Fruit fly (Drosophila melanogaster) whole organism, prepupa: ENCODE data around the gene h-cup.

ENCODE experiments used
- CG11294 ChIP-seq: fragments of 200-800 bp; sonication (Bioruptor generic); IDR thresholded peaks from 2 replicates; pipeline ENCODE4 v1.3.6; 2022; ENCODE audit warnings: missing biosample characterization, missing genetic modification characterization
- CG11762 ChIP-seq: fragments of 200-800 bp; sonication (Bioruptor generic); optimal IDR thresholded peaks from 3 replicates; lab custom pipeline; 2016; ENCODE audit warnings: missing biosample characterization, missing genetic modification characterization; ENCODE audit not compliant: insufficient read depth
- CG15336 ChIP-seq: fragments of 200-800 bp; sonication (Bioruptor generic); IDR thresholded peaks from 2 replicates; pipeline ENCODE4 v1.3.6; 2022; ENCODE audit warnings: missing biosample characterization, missing genetic modification characterization
- CG3032 ChIP-seq: fragments of 200-800 bp; optimal IDR thresholded peaks from 2 replicates; lab custom pipeline; 2019; ENCODE audit warnings: missing biosample characterization, mild to moderate bottlenecking, missing genetic modification characterization, moderate library complexity
- CG32006 ChIP-seq: fragments of 200-800 bp; sonication (Bioruptor generic); optimal IDR thresholded peaks from 3 replicates; lab custom pipeline; 2017; ENCODE audit warnings: missing biosample characterization, mild to moderate bottlenecking, missing genetic modification characterization
- CG4318 ChIP-seq: fragments of 200-800 bp; sonication (Bioruptor generic); optimal IDR thresholded peaks from 3 replicates; lab custom pipeline; 2017; ENCODE audit warnings: missing biosample characterization, mild to moderate bottlenecking, missing genetic modification characterization
- CG6163 ChIP-seq: fragments of 200-800 bp; sonication (Bioruptor generic); IDR thresholded peaks from 3 replicates; pipeline ENCODE4 v1.3.6; 2022; ENCODE audit warnings: missing biosample characterization, missing genetic modification characterization
- CG6276 ChIP-seq: fragments of 200-800 bp; sonication (Bioruptor generic); optimal IDR thresholded peaks from 2 replicates; lab custom pipeline; 2017; ENCODE audit warnings: missing biosample characterization, mild to moderate bottlenecking, missing genetic modification characterization
- CG6792 ChIP-seq: fragments of 200-800 bp; sonication (Bioruptor generic); optimal IDR thresholded peaks from 3 replicates; lab custom pipeline; 2016; ENCODE audit warnings: missing biosample characterization, missing genetic modification characterization
- CG6854 ChIP-seq: fragments of 200-800 bp; sonication (Bioruptor generic); optimal IDR thresholded peaks from 2 replicates; lab custom pipeline; 2017; ENCODE audit warnings: missing biosample characterization, mild to moderate bottlenecking, missing genetic modification characterization
- CG7368 ChIP-seq: fragments of 200-800 bp; sonication (Bioruptor generic); optimal IDR thresholded peaks from 3 replicates; lab custom pipeline; 2016; ENCODE audit warnings: missing biosample characterization, missing genetic modification characterization
- CG9139 ChIP-seq: fragments of 200-800 bp; sonication (Bioruptor generic); optimal IDR thresholded peaks from 3 replicates; lab custom pipeline; 2017; ENCODE audit warnings: missing biosample characterization, mild to moderate bottlenecking, missing genetic modification characterization
- Eip75B ChIP-seq: fragments of 200-800 bp; sonication (Bioruptor generic); optimal IDR thresholded peaks from 3 replicates; lab custom pipeline; 2016; ENCODE audit warnings: missing biosample characterization, missing genetic modification characterization
- Eip78C ChIP-seq: fragments of 200-800 bp; sonication (Bioruptor generic); peaks from one replicate; lab custom pipeline; 2016; ENCODE audit warnings: missing biosample characterization, missing genetic modification characterization
- Eip93F ChIP-seq: fragments of 200-800 bp; sonication (Bioruptor generic); optimal IDR thresholded peaks from 2 replicates; lab custom pipeline; 2016; ENCODE audit warnings: missing biosample characterization, mild to moderate bottlenecking, missing genetic modification characterization
- Ets21C ChIP-seq: fragments of 200-800 bp; sonication (Bioruptor generic); optimal IDR thresholded peaks from 3 replicates; lab custom pipeline; 2016; ENCODE audit warnings: missing biosample characterization, missing genetic modification characterization
- Gug ChIP-seq: fragments of 200-800 bp; sonication (Bioruptor generic); IDR thresholded peaks from 2 replicates; pipeline ENCODE4 v1.3.6; 2022; ENCODE audit warnings: missing biosample characterization, missing genetic modification characterization
- Hr38 ChIP-seq: sonication (Bioruptor generic); optimal IDR thresholded peaks from 2 replicates; lab custom pipeline; 2016; ENCODE audit warnings: missing biosample characterization, missing genetic modification characterization
- Hr4 ChIP-seq: fragments of 200-800 bp; sonication (Bioruptor generic); optimal IDR thresholded peaks from 3 replicates; lab custom pipeline; 2016; ENCODE audit warnings: missing biosample characterization, missing genetic modification characterization
- Lpt ChIP-seq: fragments of 200-800 bp; sonication (Bioruptor generic); optimal IDR thresholded peaks from 3 replicates; lab custom pipeline; 2016; ENCODE audit warnings: missing biosample characterization, missing genetic modification characterization
- Met ChIP-seq: fragments of 200-800 bp; sonication (Bioruptor generic); optimal IDR thresholded peaks from 3 replicates; lab custom pipeline; 2016; ENCODE audit warnings: missing biosample characterization, missing genetic modification characterization
- OdsH ChIP-seq: fragments of 200-800 bp; sonication (Bioruptor generic); optimal IDR thresholded peaks from 3 replicates; lab custom pipeline; 2016; ENCODE audit warnings: missing biosample characterization, missing genetic modification characterization
- Sox102F ChIP-seq: fragments of 200-800 bp; sonication (Bioruptor generic); optimal IDR thresholded peaks from 2 replicates; lab custom pipeline; 2016; ENCODE audit warnings: missing biosample characterization, mild to moderate bottlenecking, missing genetic modification characterization
- Sox14 ChIP-seq: fragments of 200-800 bp; sonication (Bioruptor generic); optimal IDR thresholded peaks from 3 replicates; lab custom pipeline; 2016; ENCODE audit warnings: missing biosample characterization, missing genetic modification characterization
- achi ChIP-seq: fragments of 200-800 bp; sonication (Bioruptor generic); optimal IDR thresholded peaks from 3 replicates; lab custom pipeline; 2016; ENCODE audit warnings: missing biosample characterization, missing genetic modification characterization
- acj6 ChIP-seq: fragments of 200-800 bp; sonication (Bioruptor generic); optimal IDR thresholded peaks from 3 replicates; lab custom pipeline; 2016; ENCODE audit warnings: missing biosample characterization, missing genetic modification characterization
- cyc ChIP-seq: fragments of 200-800 bp; sonication (Bioruptor generic); optimal IDR thresholded peaks from 3 replicates; lab custom pipeline; 2016; ENCODE audit warnings: missing biosample characterization, missing genetic modification characterization
- dsx ChIP-seq: fragments of 200-800 bp; optimal IDR thresholded peaks from 3 replicates; lab custom pipeline; 2019; ENCODE audit warnings: missing biosample characterization, mild to moderate bottlenecking, missing genetic modification characterization, moderate library complexity; ENCODE audit not compliant: poor library complexity, severe bottlenecking
- fkh ChIP-seq: fragments of 200-800 bp; sonication (Bioruptor generic); optimal IDR thresholded peaks from 3 replicates; lab custom pipeline; 2017; ENCODE audit warnings: missing biosample characterization, mild to moderate bottlenecking, missing genetic modification characterization, moderate library complexity
- lz ChIP-seq: fragments of 200-800 bp; sonication (Bioruptor generic); optimal IDR thresholded peaks from 3 replicates; lab custom pipeline; 2016; ENCODE audit warnings: missing biosample characterization, missing genetic modification characterization
- salr ChIP-seq, 2 experiments: fragments of 200-800 bp; sonication (Bioruptor generic); optimal IDR thresholded peaks; 3 replicates each; lab custom pipeline; 2016 to 2018; ENCODE audit warnings: missing biosample characterization in 2 of 2, missing genetic modification characterization in 2 of 2, mild to moderate bottlenecking in 1 of 2
- spab ChIP-seq: fragments of 200-800 bp; sonication (Bioruptor generic); optimal IDR thresholded peaks from 2 replicates; lab custom pipeline; 2017; ENCODE audit warnings: missing biosample characterization, mild to moderate bottlenecking, missing genetic modification characterization, missing genetic modification reagents
- ss ChIP-seq, 2 experiments: fragments of 200-800 bp; sonication (Bioruptor generic); optimal IDR thresholded peaks; 2 replicates in 1 of 2; 3 replicates in 1 of 2; lab custom pipeline; 2017 to 2018; ENCODE audit warnings: mild to moderate bottlenecking in 2 of 2, missing biosample characterization in 2 of 2, missing genetic modification characterization in 2 of 2, moderate library complexity in 1 of 2
- svp ChIP-seq: fragments of 200-800 bp; sonication (Bioruptor generic); peaks from one replicate; lab custom pipeline; 2016; ENCODE audit warnings: missing biosample characterization, missing genetic modification characterization
- topi ChIP-seq: fragments of 200-800 bp; sonication (Bioruptor generic); optimal IDR thresholded peaks from 3 replicates; lab custom pipeline; 2016; ENCODE audit warnings: missing biosample characterization, missing genetic modification characterization

Gene h-cup

dm6 chr3R:15418824-15419530 is 36.2 kb upstream of the h-cup start (continued):
- TF ChIP-seq spab, result peak; percentile 20
- TF ChIP-seq achi (GFP tag; lab: Kevin White, UChicago), result peak; percentile 32
- peak in 1 of 2 experiments; percentile 24 for TF ChIP-seq salr (GFP tag; optimal IDR thresholded peaks at IDR 0.05; lab: Kevin White, UChicago)
- no peak for TF ChIP-seq CG11294 (GFP tag; lab: Robert Waterston, UW)
- TF ChIP-seq Eip93F, result no peak
- TF ChIP-seq Eip75B (GFP tag; lab: Kevin White, UChicago), result peak; percentile 11
- peak; percentile 55 for TF ChIP-seq CG32006 (GFP tag; lab: Kevin White, UChicago)
- no peak for TF ChIP-seq Hr38 (GFP tag; lab: Kevin White, UChicago)
- peak; percentile 4 for TF ChIP-seq Sox102F (GFP tag; lab: Kevin White, UChicago)
- TF ChIP-seq CG11762 (GFP tag; lab: Kevin White, UChicago), result no peak
- TF ChIP-seq lz, result peak; percentile 23
- TF ChIP-seq CG7368, result no peak
- no peak for TF ChIP-seq Lpt (GFP tag; lab: Kevin White, UChicago)
- no peak for TF ChIP-seq CG6854
- TF ChIP-seq CG6276 (GFP tag; lab: Kevin White, UChicago), result no peak
- TF ChIP-seq cyc (GFP tag; lab: Kevin White, UChicago), result peak; percentile 16
- TF ChIP-seq Hr4 (GFP tag; lab: Kevin White, UChicago), result no peak
- peak; percentile 49 for TF ChIP-seq CG3032 (tag; lab: Kevin White, UChicago)
- no peak for TF ChIP-seq Gug (GFP tag; lab: Robert Waterston, UW)

- TF ChIP-seq CG6792 (GFP tag; lab: Kevin White, UChicago), result no peak
- no peak for TF ChIP-seq fkh
- TF ChIP-seq Eip93F, result no peak
- no peak for TF ChIP-seq CG15336 (GFP tag; lab: Robert Waterston, UW)
- no peak for TF ChIP-seq topi
- no peak for TF ChIP-seq dsx (GFP tag; lab: Kevin White, UChicago)
- TF ChIP-seq CG9139 (GFP tag; lab: Kevin White, UChicago), result no peak
- no peak for TF ChIP-seq CG4318
Observed at dm6 chr3R:15417761-15418754, 35.3 kb upstream of the h-cup start.

- no peak for TF ChIP-seq CG7368
- no peak for TF ChIP-seq CG9139 (GFP tag; lab: Kevin White, UChicago)
- TF ChIP-seq acj6, result no peak
- TF ChIP-seq CG6276 (GFP tag; lab: Kevin White, UChicago), result no peak
- peak; percentile 95 for TF ChIP-seq svp
- TF ChIP-seq CG4318, result no peak
- TF ChIP-seq dsx (GFP tag; lab: Kevin White, UChicago), result no peak
- TF ChIP-seq OdsH (GFP tag; lab: Kevin White, UChicago), result no peak
Observed at dm6 chr3R:15414936-15415601, 32.3 kb upstream of the h-cup start.

- TF ChIP-seq Met, result peak; percentile 19
- no peak for TF ChIP-seq acj6
- TF ChIP-seq svp, result peak; percentile 67
- TF ChIP-seq ss (GFP tag; optimal IDR thresholded peaks at IDR 0.05; lab: Kevin White, UChicago), result peak in 1 of 2 experiments; percentile 36
- TF ChIP-seq Ets21C, result no peak
- TF ChIP-seq Sox14 (GFP tag; lab: Kevin White, UChicago), result no peak
- TF ChIP-seq CG6792 (GFP tag; lab: Kevin White, UChicago), result no peak
- TF ChIP-seq CG6163, result peak; percentile 26; the same call in 1 of the 3 replicates
- TF ChIP-seq Eip78C (GFP tag; lab: Kevin White, UChicago), result peak; percentile 6
- no peak for TF ChIP-seq CG3032 (tag; lab: Kevin White, UChicago)
- TF ChIP-seq CG6854, result peak; percentile 30
Observed at dm6 chr3R:15410689-15411587, 28.2 kb upstream of the h-cup start.
